Worm (Caenorhabditis elegans) whole organism, young adult: ENCODE data around the gene K02F6.5.
A peak's percentile ranks its signal among the peaks of the same experiment; 100 is the strongest.

Experiments
- B0019.2 ChIP-seq: fragments of 200-800 bp; sonication (Bioruptor generic); conservative IDR thresholded peaks from 2 replicates; pipeline ENCODE4 v1.3.6; 2022; ENCODE audit warnings: missing genetic modification reagents, missing genetic modification characterization, missing compliant biosample characterization
- B0336.3 ChIP-seq: fragments of 200-800 bp; sonication (Bioruptor generic); IDR thresholded peaks from 2 replicates; pipeline ENCODE4 v1.3.6; 2022; ENCODE audit warnings: missing genetic modification characterization, missing compliant biosample characterization
- C06A6.2 ChIP-seq: fragments of 200-800 bp; sonication (Bioruptor generic); conservative IDR thresholded peaks from 2 replicates; pipeline ENCODE4 v1.3.6; 2022; ENCODE audit warnings: missing genetic modification characterization, missing compliant biosample characterization
- F10E7.11 ChIP-seq: sonication (generic microtip); optimal IDR thresholded peaks from 2 replicates; lab custom pipeline; 2017; ENCODE audit warnings: mild to moderate bottlenecking, missing genetic modification characterization, moderate library complexity, missing compliant biosample characterization
- F22D6.2 ChIP-seq: sonication (generic microtip); optimal IDR thresholded peaks from 2 replicates; lab custom pipeline; 2016; ENCODE audit warnings: mild to moderate bottlenecking, missing genetic modification characterization, missing compliant biosample characterization
- F37B4.10 ChIP-seq: fragments of 200-800 bp; sonication (Bioruptor generic); IDR thresholded peaks from 2 replicates; pipeline ENCODE4 v1.3.6; 2022; ENCODE audit warnings: missing genetic modification characterization, missing compliant biosample characterization
- F39B2.1 ChIP-seq: fragments of 200-800 bp; sonication (Bioruptor generic); IDR thresholded peaks from 2 replicates; pipeline ENCODE4 v1.3.6; 2022; ENCODE audit warnings: missing genetic modification reagents, missing genetic modification characterization, missing compliant biosample characterization
- F52B5.7 ChIP-seq: sonication (generic microtip); optimal IDR thresholded peaks from 2 replicates; lab custom pipeline; 2016; ENCODE audit warnings: mild to moderate bottlenecking, missing genetic modification characterization, missing compliant biosample characterization
- Y53F4B.3 ChIP-seq: fragments of 200-800 bp; sonication (Bioruptor generic); IDR thresholded peaks from 2 replicates; pipeline ENCODE4 v1.3.6; 2022; ENCODE audit warnings: missing genetic modification reagents, missing genetic modification characterization, missing compliant biosample characterization
- Y53G8AR.9 ChIP-seq: fragments of 200-800 bp; sonication (Bioruptor generic); conservative IDR thresholded peaks from 2 replicates; pipeline ENCODE4 v1.3.6; 2022; ENCODE audit warnings: missing genetic modification reagents, missing genetic modification characterization, missing compliant biosample characterization
- aptf-2 ChIP-seq: fragments of 200-800 bp; sonication (Bioruptor generic); conservative IDR thresholded peaks from 2 replicates; pipeline ENCODE4 v1.3.6; 2022; ENCODE audit warnings: missing genetic modification reagents, missing genetic modification characterization, missing compliant biosample characterization
- attf-5 ChIP-seq: fragments of 200-800 bp; sonication (Bioruptor generic); optimal IDR thresholded peaks from 2 replicates; lab custom pipeline; 2018; ENCODE audit warnings: mild to moderate bottlenecking, missing genetic modification characterization, missing compliant biosample characterization
- attf-6 ChIP-seq: fragments of 200-800 bp; sonication (Bioruptor generic); IDR thresholded peaks from 2 replicates; pipeline ENCODE4 v1.3.6; 2022; ENCODE audit warnings: missing genetic modification reagents, missing genetic modification characterization, missing compliant biosample characterization
- dpff-1 ChIP-seq: sonication (generic microtip); optimal IDR thresholded peaks from 2 replicates; lab custom pipeline; 2017; ENCODE audit warnings: mild to moderate bottlenecking, missing genetic modification characterization, missing compliant biosample characterization
- dpl-1 ChIP-seq: fragments of 150-350 bp; optimal IDR thresholded peaks from 2 replicates; lab custom pipeline; 2014; ENCODE audit warnings: missing biosample characterization, missing genetic modification reagents, missing genetic modification characterization
- egl-44 ChIP-seq: fragments of 200-800 bp; sonication (Bioruptor generic); IDR thresholded peaks from 2 replicates; pipeline ENCODE4 v1.3.6; 2022; ENCODE audit warnings: missing genetic modification reagents, missing genetic modification characterization, missing compliant biosample characterization
- egrh-3 ChIP-seq: fragments of 200-800 bp; sonication (Bioruptor generic); IDR thresholded peaks from 2 replicates; pipeline ENCODE4 v1.3.6; 2022; ENCODE audit warnings: missing genetic modification reagents, missing genetic modification characterization, missing compliant biosample characterization
- ekl-4 ChIP-seq: fragments of 200-800 bp; sonication (Bioruptor generic); IDR thresholded peaks from 2 replicates; pipeline ENCODE4 v1.3.6; 2022; ENCODE audit warnings: missing genetic modification reagents, missing genetic modification characterization, missing compliant biosample characterization
- ets-4 ChIP-seq: fragments of 200-800 bp; sonication (Bioruptor generic); optimal IDR thresholded peaks from 2 replicates; lab custom pipeline; 2018; ENCODE audit warnings: mild to moderate bottlenecking, missing genetic modification characterization, missing compliant biosample characterization
- gei-17 ChIP-seq: fragments of 200-800 bp; sonication (Bioruptor generic); optimal IDR thresholded peaks from 2 replicates; lab custom pipeline; 2018; ENCODE audit warnings: mild to moderate bottlenecking, missing genetic modification characterization, missing compliant biosample characterization
- him-1 ChIP-seq: sonication (generic microtip); optimal IDR thresholded peaks from 2 replicates; lab custom pipeline; 2016; ENCODE audit warnings: missing genotype, missing genetic modification reagents, missing genetic modification characterization, missing compliant biosample characterization
- hlh-12 ChIP-seq: sonication (generic microtip); optimal IDR thresholded peaks from 2 replicates; lab custom pipeline; 2016; ENCODE audit warnings: missing genetic modification characterization, missing compliant biosample characterization
- hlh-26 ChIP-seq: fragments of 200-800 bp; sonication (Bioruptor generic); conservative IDR thresholded peaks from 2 replicates; pipeline ENCODE4 v1.3.6; 2022; ENCODE audit warnings: missing genetic modification reagents, missing genetic modification characterization, missing compliant biosample characterization
- hrde-1 ChIP-seq: sonication (generic microtip); optimal IDR thresholded peaks from 2 replicates; lab custom pipeline; 2016; ENCODE audit warnings: missing genetic modification characterization, mild to moderate bottlenecking, missing compliant biosample characterization, moderate library complexity, missing genotype, missing genetic modification reagents, borderline replicate concordance
- lag-1 ChIP-seq: fragments of 200-800 bp; sonication (Bioruptor generic); IDR thresholded peaks from 2 replicates; pipeline ENCODE4 v1.3.6; 2022; ENCODE audit warnings: missing genetic modification reagents, missing genetic modification characterization, missing compliant biosample characterization
- let-526 ChIP-seq: fragments of 200-800 bp; sonication (Bioruptor generic); IDR thresholded peaks from 2 replicates; pipeline ENCODE4 v1.3.6; 2022; ENCODE audit warnings: missing genetic modification reagents, missing genetic modification characterization, missing compliant biosample characterization
- lin-40 ChIP-seq: sonication (generic microtip); optimal IDR thresholded peaks from 2 replicates; lab custom pipeline; 2016; ENCODE audit warnings: missing genetic modification characterization, mild to moderate bottlenecking, missing compliant biosample characterization, missing genotype, missing genetic modification reagents
- madf-10 ChIP-seq: sonication (generic microtip); optimal IDR thresholded peaks from 2 replicates; lab custom pipeline; 2016; ENCODE audit warnings: mild to moderate bottlenecking, missing genetic modification characterization, missing compliant biosample characterization
- madf-6 ChIP-seq: fragments of 200-800 bp; sonication (Bioruptor generic); IDR thresholded peaks from 2 replicates; pipeline ENCODE4 v1.3.6; 2022; ENCODE audit warnings: missing genetic modification reagents, missing genetic modification characterization, missing compliant biosample characterization
- mcd-1 ChIP-seq: fragments of 200-800 bp; sonication (Bioruptor generic); IDR thresholded peaks from 2 replicates; pipeline ENCODE4 v1.3.6; 2022; ENCODE audit warnings: missing genetic modification reagents, missing genetic modification characterization, missing compliant biosample characterization
- nhr-120 ChIP-seq: fragments of 200-800 bp; sonication (Bioruptor generic); IDR thresholded peaks from 2 replicates; pipeline ENCODE4 v1.3.6; 2022; ENCODE audit warnings: missing genetic modification characterization, missing compliant biosample characterization
- nhr-27 ChIP-seq: fragments of 200-800 bp; sonication (Bioruptor generic); optimal IDR thresholded peaks from 2 replicates; lab custom pipeline; 2018; ENCODE audit warnings: mild to moderate bottlenecking, missing genetic modification characterization, moderate library complexity, missing compliant biosample characterization
- nhr-90 ChIP-seq: sonication (generic microtip); optimal IDR thresholded peaks from 2 replicates; lab custom pipeline; 2016; ENCODE audit warnings: missing genotype, mild to moderate bottlenecking, missing genetic modification characterization, missing compliant biosample characterization
- rec-8 ChIP-seq, 2 experiments: sonication (generic microtip); optimal IDR thresholded peaks; 2 replicates each; lab custom pipeline; 2016; ENCODE audit warnings: mild to moderate bottlenecking in 2 of 2, missing genetic modification characterization in 2 of 2, missing genetic modification reagents in 2 of 2, missing genotype in 2 of 2, missing biosample characterization in 1 of 2, missing compliant biosample characterization in 1 of 2, moderate library complexity in 1 of 2
- sdz-38 ChIP-seq: sonication (generic microtip); optimal IDR thresholded peaks from 2 replicates; lab custom pipeline; 2016; ENCODE audit warnings: missing genotype, missing genetic modification characterization, missing compliant biosample characterization
- tbp1 ChIP-seq: fragments of 200-800 bp; sonication (Bioruptor generic); optimal IDR thresholded peaks from 2 replicates; lab custom pipeline; 2018; ENCODE audit warnings: mild to moderate bottlenecking, missing genetic modification characterization, missing compliant biosample characterization
- tbx-9 ChIP-seq: sonication (generic microtip); optimal IDR thresholded peaks from 2 replicates; lab custom pipeline; 2016; ENCODE audit warnings: borderline replicate concordance, missing genetic modification characterization, inconsistent platforms, missing compliant biosample characterization
- unc-130 ChIP-seq: sonication (generic microtip); optimal IDR thresholded peaks from 2 replicates; lab custom pipeline; 2016; ENCODE audit warnings: missing genetic modification reagents, missing genetic modification characterization, missing compliant biosample characterization
- unc-62 ChIP-seq: fragments of 150-350 bp; optimal IDR thresholded peaks from 2 replicates; lab custom pipeline; 2014; ENCODE audit warnings: missing biosample characterization, missing genetic modification reagents, missing genetic modification characterization
- xnd-1 ChIP-seq: sonication (generic microtip); optimal IDR thresholded peaks from 2 replicates; lab custom pipeline; 2016; ENCODE audit warnings: missing genotype, missing genetic modification reagents, missing genetic modification characterization, missing compliant biosample characterization
- zfh-2 ChIP-seq: fragments of 200-800 bp; sonication (Bioruptor generic); conservative IDR thresholded peaks from 2 replicates; pipeline ENCODE4 v1.3.6; 2022; ENCODE audit warnings: missing genetic modification reagents, missing genetic modification characterization, missing compliant biosample characterization

K02F6.5 gene

DNA sequence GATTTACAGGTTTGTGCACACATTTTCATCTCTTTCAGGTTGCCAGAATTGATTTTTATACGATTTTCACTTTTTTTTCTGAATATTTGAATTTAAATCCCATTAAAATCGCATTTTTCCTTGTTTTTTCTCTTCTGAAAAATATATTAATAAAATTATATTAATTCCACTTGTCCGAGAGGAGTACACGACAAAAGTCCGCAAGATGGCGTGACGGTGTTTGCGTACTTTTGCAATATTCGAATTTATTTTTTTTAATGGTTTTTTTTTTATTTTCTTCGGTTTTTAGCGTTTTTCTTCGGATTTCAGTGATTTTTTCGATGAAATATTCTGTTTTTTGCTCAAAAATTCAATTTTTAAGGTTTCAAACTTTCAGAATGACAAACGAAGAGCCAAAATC is 30.3 kb downstream of the K02F6.5 start, which contains the start of gene usp-39 (continued):
- peak; percentile 74 for TF ChIP-seq madf-6 (GFP tag; lab: Robert Waterston, UW)
- no peak for TF ChIP-seq egrh-3
- TF ChIP-seq F39B2.1 (GFP tag; lab: Robert Waterston, UW) = no peak
- peak; percentile 52 for TF ChIP-seq dpl-1
- TF ChIP-seq him-1 (tag; lab: Kevin White, UChicago) = peak; percentile 25
- TF ChIP-seq mcd-1 (GFP tag; lab: Robert Waterston, UW) = peak; percentile 85
- TF ChIP-seq unc-62 (GFP tag; lab: Kevin White, UChicago) = no peak
- TF ChIP-seq unc-130 (GFP tag; lab: Kevin White, UChicago) = no peak
- TF ChIP-seq F37B4.10 (GFP tag; lab: Robert Waterston, UW) = no peak
- no peak for TF ChIP-seq aptf-2 (GFP tag; lab: Robert Waterston, UW)
- no peak for TF ChIP-seq dpff-1
- TF ChIP-seq ets-4 (GFP tag; lab: Kevin White, UChicago) = no peak
- no peak for TF ChIP-seq madf-10 (tag; lab: Kevin White, UChicago)
- no peak for TF ChIP-seq C06A6.2 (GFP tag; lab: Robert Waterston, UW)
- TF ChIP-seq hlh-26 (GFP tag; lab: Robert Waterston, UW) = no peak
- TF ChIP-seq Y53F4B.3 = no peak
- no peak for TF ChIP-seq nhr-27
- no peak for TF ChIP-seq tbp1
- no peak for TF ChIP-seq nhr-90
- no peak for TF ChIP-seq tbx-9 (tag; lab: Kevin White, UChicago)
- TF ChIP-seq gei-17 (GFP tag; lab: Kevin White, UChicago) = peak; percentile 39
- TF ChIP-seq F52B5.7 (tag; lab: Kevin White, UChicago) = no peak
- no peak for TF ChIP-seq attf-6
- no peak for TF ChIP-seq Y53G8AR.9
- TF ChIP-seq hrde-1 (tag; lab: Kevin White, UChicago) = no peak
- no peak for TF ChIP-seq F22D6.2 (tag; lab: Kevin White, UChicago)
- TF ChIP-seq lag-1 (GFP tag; lab: Robert Waterston, UW) = no peak
- no peak for TF ChIP-seq nhr-120 (GFP tag; lab: Robert Waterston, UW)
- TF ChIP-seq egl-44 = no peak
- no peak for TF ChIP-seq lin-40 (tag; lab: Kevin White, UChicago)
- TF ChIP-seq xnd-1 = no peak
- TF ChIP-seq F10E7.11 (tag; lab: Kevin White, UChicago) = no peak
- no peak for TF ChIP-seq zfh-2 (GFP tag; lab: Robert Waterston, UW)

DNA sequence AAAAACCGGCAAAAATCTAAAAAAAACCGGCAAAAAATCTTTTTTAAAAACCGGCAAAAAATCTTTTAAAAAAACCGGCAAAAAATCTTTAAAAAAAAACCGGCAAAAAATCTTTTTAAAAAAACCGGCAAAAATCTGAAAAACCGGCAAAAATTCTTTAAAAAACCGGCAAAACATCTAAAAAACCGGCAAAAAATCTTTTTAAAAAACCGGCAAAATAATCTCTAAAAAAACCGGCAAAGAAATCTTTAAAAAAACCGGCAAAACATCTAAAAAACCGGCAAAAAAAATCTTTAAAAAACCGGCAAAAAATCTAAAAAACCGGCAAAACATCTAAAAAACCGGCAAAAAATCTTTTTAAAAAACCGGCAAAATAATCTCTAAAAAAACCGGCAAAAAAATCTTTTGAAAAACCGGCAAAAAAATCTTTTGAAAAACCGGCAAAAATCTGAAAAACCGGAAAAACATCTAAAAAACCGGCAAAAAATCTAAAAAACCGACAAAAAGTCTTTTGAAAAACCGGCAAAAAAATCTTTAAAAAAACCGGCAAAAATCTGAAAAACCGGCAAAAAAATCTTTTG is 35.9 kb downstream of the K02F6.5 start:
- peak; percentile 6 for TF ChIP-seq F10E7.11 (tag; lab: Kevin White, UChicago)
- peak; percentile 60 for TF ChIP-seq hlh-12 (tag; lab: Kevin White, UChicago)
- TF ChIP-seq, all 124 proteins: peak for 2; not testable (repeated sequence) for 122

DNA sequence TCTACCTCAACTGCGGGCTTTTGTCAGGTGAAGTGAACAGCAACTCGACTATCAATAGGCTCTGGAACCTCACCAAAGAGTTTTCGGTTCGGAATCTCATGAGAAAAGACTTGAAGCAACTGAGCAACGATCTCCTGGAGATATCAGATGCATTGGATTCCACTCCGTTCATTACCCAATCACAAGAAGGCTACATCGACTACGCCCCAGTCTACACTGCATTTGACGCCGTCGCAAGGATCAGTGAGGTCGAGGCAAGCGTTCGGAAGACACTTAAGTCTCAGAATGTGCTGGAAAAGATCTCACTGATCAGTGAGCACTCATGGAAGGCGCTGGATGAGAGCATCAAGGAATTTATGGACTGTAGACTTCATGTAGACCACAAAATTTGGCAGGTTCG is 43.7 kb downstream of the K02F6.5 start:
- TF ChIP-seq sdz-38 (tag; lab: Kevin White, UChicago) (no peak), egrh-3 (no peak), let-526 (GFP tag; lab: Robert Waterston, UW) (no peak), B0336.3 (no peak), dpff-1 (no peak), nhr-27 (no peak), attf-5 (GFP tag; lab: Kevin White, UChicago) (no peak), B0019.2 (GFP tag; lab: Robert Waterston, UW) (no peak), ekl-4 (GFP tag; lab: Robert Waterston, UW) (no peak), C06A6.2 (GFP tag; lab: Robert Waterston, UW) (no peak), rec-8 (tag; optimal IDR thresholded peaks at IDR 0.05; lab: Kevin White, UChicago) (no peak), nhr-120 (GFP tag; lab: Robert Waterston, UW) (no peak)
